Fruit fly (Drosophila melanogaster) whole organism, embryonic: ENCODE measurements around the gene grim.

Experiments used
- CG3995 ChIP-seq: fragments of 200-800 bp; sonication (Bioruptor generic); optimal IDR thresholded peaks from 3 replicates; lab custom pipeline; 2016; ENCODE audit warnings: missing biosample characterization, missing genetic modification characterization
- CG6854 ChIP-seq: fragments of 200-800 bp; sonication (Bioruptor generic); optimal IDR thresholded peaks from 3 replicates; lab custom pipeline; 2017; ENCODE audit warnings: missing biosample characterization, mild to moderate bottlenecking, missing genetic modification characterization
- CG8089 ChIP-seq: fragments of 200-800 bp; sonication (Bioruptor generic); optimal IDR thresholded peaks from 3 replicates; lab custom pipeline; 2016; ENCODE audit warnings: missing biosample characterization, missing genetic modification characterization
- Meics ChIP-seq: fragments of 200-800 bp; sonication (Bioruptor generic); optimal IDR thresholded peaks from 2 replicates; lab custom pipeline; 2017; ENCODE audit warnings: missing biosample characterization, mild to moderate bottlenecking, missing genetic modification characterization
- NC2β ChIP-seq: fragments of 200-800 bp; sonication (Bioruptor generic); optimal IDR thresholded peaks from 2 replicates; lab custom pipeline; 2016; ENCODE audit warnings: missing biosample characterization, missing genetic modification characterization
- Sox100B ChIP-seq: fragments of 200-800 bp; sonication (Bioruptor generic); optimal IDR thresholded peaks from 3 replicates; lab custom pipeline; 2018; ENCODE audit warnings: missing biosample characterization, mild to moderate bottlenecking, missing genetic modification characterization
- croc ChIP-seq: fragments of 200-800 bp; sonication (Bioruptor generic); conservative IDR thresholded peaks from 3 replicates; pipeline ENCODE4 v1.3.6; 2022; ENCODE audit warnings: missing biosample characterization, missing genetic modification characterization
- lola ChIP-seq, 3 experiments: fragments of >200 bp in 2 of 3; fragments of 200-800 bp in 1 of 3; sonication (Bioruptor generic) in 1 of 3; optimal IDR thresholded peaks; 2 replicates each; lab custom pipeline; 2017 to 2019; ENCODE audit warnings: missing biosample characterization in 3 of 3, missing genetic modification characterization in 3 of 3, mild to moderate bottlenecking in 1 of 3, moderate library complexity in 1 of 3
- nerfin-1 ChIP-seq: fragments of 200-800 bp; sonication (Bioruptor generic); optimal IDR thresholded peaks from 3 replicates; lab custom pipeline; 2019; ENCODE audit warnings: missing biosample characterization, mild to moderate bottlenecking, missing genetic modification characterization, moderate library complexity
- psq ChIP-seq: fragments of 200-800 bp; sonication (Bioruptor generic); optimal IDR thresholded peaks from 2 replicates; lab custom pipeline; 2017; ENCODE audit warnings: missing biosample characterization, missing genetic modification characterization
- usp ChIP-seq: fragments of >200 bp; optimal IDR thresholded peaks from 2 replicates; lab custom pipeline; 2017; ENCODE audit warnings: missing biosample characterization, missing genetic modification characterization

DNA sequence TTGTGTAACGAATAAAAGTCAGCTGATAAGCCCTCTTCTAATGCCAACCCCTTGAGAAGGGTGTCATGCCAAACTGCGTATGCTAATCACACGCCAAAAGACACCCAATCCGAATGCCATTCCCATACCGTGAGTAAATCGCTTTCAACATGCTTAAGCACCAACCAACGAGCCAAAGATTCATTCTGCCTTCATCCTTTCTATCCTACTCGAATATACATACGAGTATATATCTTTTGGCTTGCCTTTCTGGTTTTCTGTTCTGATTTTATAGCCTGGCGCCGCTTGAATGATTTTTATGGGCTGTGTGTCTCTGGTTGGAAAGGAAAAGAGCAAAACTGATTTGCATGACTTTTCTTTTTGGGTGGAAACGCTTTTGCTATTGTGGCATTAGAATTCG, 38.7 kb downstream of the grim start:
- TF ChIP-seq croc (no peak), usp (GFP tag; lab: Kevin White, UChicago) (no peak), CG3995 (GFP tag; lab: Kevin White, UChicago) (no peak), psq (GFP tag; lab: Kevin White, UChicago) (no peak), CG8089 (GFP tag; lab: Kevin White, UChicago) (no peak), Meics (no peak), CG6854 (GFP tag; lab: Kevin White, UChicago) (no peak), NC2β (GFP tag; lab: Kevin White, UChicago) (no peak), Sox100B (GFP tag; lab: Kevin White, UChicago) (no peak), nerfin-1 (peak; percentile 4), lola (GFP tag; optimal IDR thresholded peaks at IDR 0.05; lab: Kevin White, UChicago) (no peak)
